Fruit fly (Drosophila melanogaster) whole organism, embryonic: Measurements from ENCODE around the gene Ogdh.

ENCODE experiments used
- CG10654 ChIP-seq: fragments of 200-800 bp; sonication (Bioruptor generic); optimal IDR thresholded peaks from 2 replicates; lab custom pipeline; 2016; ENCODE audit warnings: missing biosample characterization, missing genetic modification characterization
- CG11085 ChIP-seq: fragments of 200-800 bp; sonication (Bioruptor generic); IDR thresholded peaks from 2 replicates; pipeline ENCODE4 v1.3.6; 2022; ENCODE audit warnings: missing biosample characterization, missing genetic modification characterization
- CG11723 ChIP-seq: fragments of 200-800 bp; sonication (Bioruptor generic); optimal IDR thresholded peaks from 2 replicates; lab custom pipeline; 2017; ENCODE audit warnings: missing biosample characterization, mild to moderate bottlenecking, missing genetic modification characterization
- CG12744 ChIP-seq: fragments of 200-800 bp; sonication (Bioruptor generic); optimal IDR thresholded peaks from 2 replicates; lab custom pipeline; 2016; ENCODE audit warnings: missing biosample characterization, missing genetic modification characterization
- CG13287 ChIP-seq: fragments of 200-800 bp; sonication (Bioruptor generic); IDR thresholded peaks from 2 replicates; pipeline ENCODE4 v1.3.6; 2022; ENCODE audit warnings: missing biosample characterization, missing genetic modification characterization; ENCODE audit not compliant: partially characterized antibody
- CG13894 ChIP-seq: fragments of 200-800 bp; sonication (Bioruptor generic); optimal IDR thresholded peaks from 3 replicates; lab custom pipeline; 2018; ENCODE audit warnings: missing biosample characterization, mild to moderate bottlenecking, missing genetic modification characterization, moderate library complexity
- CG14441 ChIP-seq: fragments of 200-800 bp; sonication (Bioruptor generic); IDR thresholded peaks from 2 replicates; pipeline ENCODE4 v1.3.6; 2022; ENCODE audit warnings: missing biosample characterization, missing genetic modification characterization
- CG1602 ChIP-seq: fragments of 200-800 bp; sonication (Bioruptor generic); optimal IDR thresholded peaks from 3 replicates; lab custom pipeline; 2016; ENCODE audit warnings: missing biosample characterization, missing genetic modification characterization
- CG18619 ChIP-seq: fragments of 200-800 bp; sonication (Bioruptor generic); optimal IDR thresholded peaks from 3 replicates; lab custom pipeline; 2017; ENCODE audit warnings: missing biosample characterization, mild to moderate bottlenecking, missing genetic modification characterization
- CG2875 ChIP-seq: fragments of 200-800 bp; sonication (Bioruptor generic); optimal IDR thresholded peaks from 2 replicates; lab custom pipeline; 2017; ENCODE audit warnings: missing biosample characterization, mild to moderate bottlenecking, missing genetic modification characterization, missing genetic modification reagents
- CG30020 ChIP-seq: fragments of 200-800 bp; optimal IDR thresholded peaks from 2 replicates; lab custom pipeline; 2019; ENCODE audit warnings: missing biosample characterization, mild to moderate bottlenecking, missing genetic modification characterization, moderate library complexity
- CG34224 ChIP-seq: fragments of 200-800 bp; sonication (Bioruptor generic); IDR thresholded peaks from 3 replicates; pipeline ENCODE4 v1.3.6; 2022; ENCODE audit warnings: missing biosample characterization, missing genetic modification characterization; ENCODE audit not compliant: partially characterized antibody
- CG3838 ChIP-seq: fragments of 200-800 bp; sonication (Bioruptor generic); optimal IDR thresholded peaks from 3 replicates; lab custom pipeline; 2016; ENCODE audit warnings: missing biosample characterization, missing genetic modification characterization
- CG4617 ChIP-seq: fragments of 200-800 bp; sonication (Bioruptor generic); optimal IDR thresholded peaks from 3 replicates; lab custom pipeline; 2016; ENCODE audit warnings: missing biosample characterization, missing genetic modification characterization, borderline replicate concordance
- CG4854 ChIP-seq: fragments of 200-800 bp; sonication (Bioruptor generic); optimal IDR thresholded peaks from 2 replicates; lab custom pipeline; 2016; ENCODE audit warnings: missing biosample characterization, missing genetic modification characterization, inconsistent platforms
- CG5180 ChIP-seq: fragments of 200-800 bp; sonication (Bioruptor generic); optimal IDR thresholded peaks from 3 replicates; lab custom pipeline; 2017; ENCODE audit warnings: missing biosample characterization, missing genetic modification characterization, mild to moderate bottlenecking, moderate library complexity, missing genetic modification reagents
- CG8944 ChIP-seq: fragments of 200-800 bp; sonication (Bioruptor generic); optimal IDR thresholded peaks from 3 replicates; lab custom pipeline; 2016; ENCODE audit warnings: missing biosample characterization, missing genetic modification characterization
- CG9437 ChIP-seq: fragments of 200-800 bp; sonication (Bioruptor generic); optimal IDR thresholded peaks from 2 replicates; lab custom pipeline; 2018; ENCODE audit warnings: missing biosample characterization, mild to moderate bottlenecking, missing genetic modification characterization
- Dek ChIP-seq: fragments of 200-800 bp; sonication (Bioruptor generic); optimal IDR thresholded peaks from 3 replicates; lab custom pipeline; 2019; ENCODE audit warnings: missing biosample characterization, mild to moderate bottlenecking, missing genetic modification characterization, moderate library complexity
- Doc2 ChIP-seq: fragments of 200-800 bp; sonication (Bioruptor generic); IDR thresholded peaks from 2 replicates; pipeline ENCODE4 v1.3.6; 2022; ENCODE audit warnings: missing biosample characterization, missing genetic modification characterization
- Ets65A ChIP-seq: fragments of 200-800 bp; sonication (Bioruptor generic); peaks from one replicate; lab custom pipeline; 2016; ENCODE audit warnings: missing biosample characterization, missing genetic modification characterization
- Fer1 ChIP-seq: fragments of 200-800 bp; sonication (Bioruptor generic); optimal IDR thresholded peaks from 2 replicates; lab custom pipeline; 2017; ENCODE audit warnings: missing biosample characterization, mild to moderate bottlenecking, missing genetic modification characterization
- Mad ChIP-seq: fragments of 200-800 bp; sonication (Bioruptor generic); optimal IDR thresholded peaks from 2 replicates; lab custom pipeline; 2016; ENCODE audit warnings: missing biosample characterization, missing genetic modification characterization
- Mrtf ChIP-seq: fragments of 200-800 bp; sonication (Bioruptor generic); IDR thresholded peaks from 3 replicates; pipeline ENCODE4 v1.3.6; 2022; ENCODE audit warnings: missing biosample characterization, missing genetic modification characterization
- Ravus ChIP-seq: fragments of 200-800 bp; sonication (Bioruptor generic); IDR thresholded peaks from 2 replicates; pipeline ENCODE4 v1.3.6; 2022; ENCODE audit warnings: missing biosample characterization, missing genetic modification characterization
- Rfx ChIP-seq: fragments of 200-800 bp; sonication (Bioruptor generic); IDR thresholded peaks from 2 replicates; pipeline ENCODE4 v1.3.6; 2022; ENCODE audit warnings: missing biosample characterization, missing genetic modification characterization
- Side ChIP-seq: fragments of 200-800 bp; sonication (Bioruptor generic); optimal IDR thresholded peaks from 2 replicates; lab custom pipeline; 2016; ENCODE audit warnings: missing biosample characterization, missing genetic modification characterization
- bbx ChIP-seq: fragments of 200-800 bp; sonication (Bioruptor generic); IDR thresholded peaks from 2 replicates; pipeline ENCODE4 v1.3.6; 2022; ENCODE audit warnings: missing biosample characterization, missing genetic modification characterization; ENCODE audit not compliant: partially characterized antibody
- bcd ChIP-seq: fragments of 200-800 bp; sonication (Bioruptor generic); optimal IDR thresholded peaks from 2 replicates; lab custom pipeline; 2017; ENCODE audit warnings: missing biosample characterization, mild to moderate bottlenecking, missing genetic modification characterization
- bsh ChIP-seq, 2 experiments: fragments of 200-800 bp; sonication (Bioruptor generic); optimal IDR thresholded peaks; 2 replicates each; lab custom pipeline; 2017 to 2018; ENCODE audit warnings: mild to moderate bottlenecking in 2 of 2, missing biosample characterization in 2 of 2, missing genetic modification characterization in 2 of 2, moderate library complexity in 1 of 2
- cato ChIP-seq: fragments of 200-800 bp; sonication (Bioruptor generic); optimal IDR thresholded peaks from 2 replicates; lab custom pipeline; 2016; ENCODE audit warnings: missing biosample characterization, missing genetic modification characterization, borderline replicate concordance
- cg ChIP-seq: fragments of 200-800 bp; sonication (Bioruptor generic); optimal IDR thresholded peaks from 3 replicates; lab custom pipeline; 2019; ENCODE audit warnings: missing biosample characterization, mild to moderate bottlenecking, missing genetic modification characterization, moderate library complexity
- dm ChIP-seq: fragments of 200-800 bp; sonication (Bioruptor generic); optimal IDR thresholded peaks from 3 replicates; lab custom pipeline; 2016; ENCODE audit warnings: missing biosample characterization, missing genetic modification characterization
- dpn ChIP-seq, 2 experiments: fragments of 200-800 bp; sonication (Bioruptor generic); optimal IDR thresholded peaks; 3 replicates each; lab custom pipeline; 2016; ENCODE audit warnings: missing biosample characterization in 2 of 2, missing genetic modification characterization in 2 of 2
- gcm ChIP-seq: fragments of 200-800 bp; sonication (Bioruptor generic); optimal IDR thresholded peaks from 2 replicates; lab custom pipeline; 2019; ENCODE audit warnings: missing biosample characterization, mild to moderate bottlenecking, missing genetic modification characterization, moderate library complexity
- ham ChIP-seq: fragments of 200-800 bp; sonication (Bioruptor generic); IDR thresholded peaks from 2 replicates; pipeline ENCODE4 v1.3.6; 2022; ENCODE audit warnings: missing biosample characterization, missing genetic modification characterization
- jigr1 ChIP-seq: fragments of 200-800 bp; sonication (Bioruptor generic); IDR thresholded peaks from 3 replicates; pipeline ENCODE4 v1.3.6; 2022; ENCODE audit warnings: missing biosample characterization, missing genetic modification characterization
- kay ChIP-seq: fragments of 200-800 bp; sonication (Bioruptor generic); optimal IDR thresholded peaks from 2 replicates; lab custom pipeline; 2016; ENCODE audit warnings: missing biosample characterization, missing genetic modification characterization
- lola ChIP-seq, 3 experiments: fragments of >200 bp in 2 of 3; fragments of 200-800 bp in 1 of 3; sonication (Bioruptor generic) in 1 of 3; optimal IDR thresholded peaks; 2 replicates each; lab custom pipeline; 2017 to 2019; ENCODE audit warnings: missing biosample characterization in 3 of 3, missing genetic modification characterization in 3 of 3, mild to moderate bottlenecking in 1 of 3, moderate library complexity in 1 of 3
- maf-S ChIP-seq: fragments of 200-800 bp; sonication (Bioruptor generic); optimal IDR thresholded peaks from 2 replicates; lab custom pipeline; 2016; ENCODE audit warnings: missing biosample characterization, missing genetic modification characterization
- org-1 ChIP-seq: fragments of 200-800 bp; sonication (Bioruptor generic); optimal IDR thresholded peaks from 2 replicates; lab custom pipeline; 2017; ENCODE audit warnings: missing biosample characterization, missing genetic modification characterization
- p53 ChIP-seq: fragments of 200-800 bp; sonication (Bioruptor generic); optimal IDR thresholded peaks from 2 replicates; lab custom pipeline; 2016; ENCODE audit warnings: missing biosample characterization, missing genetic modification characterization
- pfk ChIP-seq: fragments of 200-800 bp; sonication (Bioruptor generic); optimal IDR thresholded peaks from 2 replicates; lab custom pipeline; 2018; ENCODE audit warnings: missing biosample characterization, mild to moderate bottlenecking, missing genetic modification characterization, moderate library complexity
- pita ChIP-seq: fragments of 200-800 bp; sonication (Bioruptor generic); optimal IDR thresholded peaks from 2 replicates; lab custom pipeline; 2017; ENCODE audit warnings: missing biosample characterization, mild to moderate bottlenecking, missing genetic modification characterization
- pum ChIP-seq: fragments of 200-800 bp; sonication (Bioruptor generic); optimal IDR thresholded peaks from 2 replicates; lab custom pipeline; 2016; ENCODE audit warnings: missing biosample characterization, missing genetic modification characterization
- ssp ChIP-seq: fragments of 200-800 bp; sonication (Bioruptor generic); IDR thresholded peaks from 2 replicates; pipeline ENCODE4 v1.3.6; 2022; ENCODE audit warnings: missing biosample characterization, missing genetic modification characterization
- twi ChIP-seq: fragments of 200-800 bp; optimal IDR thresholded peaks from 2 replicates; lab custom pipeline; 2019; ENCODE audit warnings: missing biosample characterization, mild to moderate bottlenecking, missing genetic modification characterization, moderate library complexity
- vfl ChIP-seq: fragments of 200-800 bp; sonication (Bioruptor generic); optimal IDR thresholded peaks from 2 replicates; lab custom pipeline; 2016; ENCODE audit warnings: missing biosample characterization, missing genetic modification characterization
- wek ChIP-seq: fragments of 200-800 bp; sonication (Bioruptor generic); optimal IDR thresholded peaks from 3 replicates; lab custom pipeline; 2018; ENCODE audit warnings: missing biosample characterization, mild to moderate bottlenecking, missing genetic modification characterization, moderate library complexity

Ogdh gene

DNA sequence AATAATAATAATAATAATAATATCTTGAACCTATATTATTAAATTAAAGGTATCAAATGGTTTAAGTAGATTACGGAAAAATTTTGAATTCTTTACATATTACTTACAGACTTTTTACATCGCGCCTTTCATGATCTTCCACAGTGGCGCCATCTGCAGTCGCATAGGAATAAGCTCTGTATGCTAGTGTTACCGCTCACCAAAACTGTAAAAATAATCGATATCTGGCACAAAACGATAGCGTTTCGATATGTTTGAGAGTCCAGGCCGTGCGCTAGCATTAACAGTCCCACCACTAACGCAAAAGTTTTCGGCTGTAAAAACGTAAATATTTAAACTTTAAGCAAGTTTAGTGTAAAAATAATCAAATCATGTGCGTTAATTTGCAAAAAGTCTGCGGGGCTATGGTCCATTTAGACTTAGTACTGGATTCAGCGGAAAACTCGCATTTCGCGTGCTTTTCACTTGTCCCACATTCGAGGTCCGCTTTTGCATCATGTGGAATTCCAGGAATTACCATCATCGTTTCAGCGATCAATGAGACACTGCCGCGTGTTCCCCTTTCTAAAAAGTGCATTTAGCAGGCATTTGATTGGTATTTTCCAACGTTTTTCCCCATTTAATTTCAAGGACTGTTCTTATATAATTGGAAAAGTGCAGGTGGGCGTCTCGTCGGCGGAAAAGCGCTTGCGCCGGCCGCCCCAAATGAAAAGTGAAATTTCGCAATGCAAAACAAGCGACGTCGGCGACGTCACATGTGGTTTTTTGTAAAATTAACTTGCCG lies 789 bp downstream of the Ogdh start (continued):
- no peak for TF ChIP-seq CG5180 (GFP tag; lab: Kevin White, UChicago)
- TF ChIP-seq pfk (GFP tag; lab: Kevin White, UChicago): no peak
- TF ChIP-seq CG1602 (GFP tag; lab: Kevin White, UChicago): no peak
- TF ChIP-seq CG3838 (GFP tag; lab: Kevin White, UChicago): no peak
- no peak for TF ChIP-seq jigr1
- TF ChIP-seq CG18619 (GFP tag; lab: Kevin White, UChicago): no peak
- TF ChIP-seq p53 (GFP tag; lab: Kevin White, UChicago): no peak
- TF ChIP-seq CG4854: no peak
- peak; percentile 25 for TF ChIP-seq Fer1 (GFP tag; lab: Kevin White, UChicago)
- TF ChIP-seq twi (tag; lab: Kevin White, UChicago): no peak
- TF ChIP-seq vfl (GFP tag; lab: Kevin White, UChicago): no peak
- TF ChIP-seq pita: no peak
- TF ChIP-seq CG13894: peak; percentile 47
- no peak for TF ChIP-seq cato (GFP tag; lab: Kevin White, UChicago)
- TF ChIP-seq CG30020 (tag; lab: Kevin White, UChicago): peak; percentile 0
- peak; percentile 92 for TF ChIP-seq Ets65A (GFP tag; lab: Kevin White, UChicago)
- no peak for TF ChIP-seq CG8944 (GFP tag; lab: Kevin White, UChicago)
- no peak for TF ChIP-seq pum (GFP tag; lab: Kevin White, UChicago)
- TF ChIP-seq CG4617: peak; percentile 9
- no peak for TF ChIP-seq Mrtf (GFP tag; lab: Robert Waterston, UW)
- TF ChIP-seq ssp (GFP tag; lab: Robert Waterston, UW): no peak
- TF ChIP-seq CG9437: no peak
- no peak for TF ChIP-seq Ravus (GFP tag; lab: Robert Waterston, UW)
- TF ChIP-seq dpn (GFP tag; optimal IDR thresholded peaks at IDR 0.05; lab: Kevin White, UChicago): peak; percentile 34 to 56
- no peak for TF ChIP-seq Doc2
- no peak for TF ChIP-seq CG11723
- TF ChIP-seq CG11085 (GFP tag; lab: Robert Waterston, UW): no peak
- peak; percentile 91 for TF ChIP-seq CG34224 (GFP tag; lab: Robert Waterston, UW)
- no peak for TF ChIP-seq gcm (GFP tag; lab: Kevin White, UChicago)
- no peak for TF ChIP-seq CG2875 (GFP tag; lab: Kevin White, UChicago)
- TF ChIP-seq dm: peak; percentile 26
- peak; percentile 20 for TF ChIP-seq bcd
- TF ChIP-seq Rfx (GFP tag; lab: Robert Waterston, UW): peak; percentile 46; the same call in 1 of the 2 replicates
- no peak for TF ChIP-seq wek (GFP tag; lab: Kevin White, UChicago)
- no peak for TF ChIP-seq CG14441 (GFP tag; lab: Robert Waterston, UW)
- no peak for TF ChIP-seq CG10654 (GFP tag; lab: Kevin White, UChicago)
- TF ChIP-seq cg (GFP tag; lab: Kevin White, UChicago): no peak
- TF ChIP-seq bsh (GFP tag; optimal IDR thresholded peaks at IDR 0.05; lab: Kevin White, UChicago): peak in 1 of 2 experiments; percentile 6
- no peak for TF ChIP-seq kay (GFP tag; lab: Kevin White, UChicago)
- TF ChIP-seq ham (GFP tag; lab: Robert Waterston, UW): no peak
- no peak for TF ChIP-seq maf-S
- TF ChIP-seq Side (GFP tag; lab: Kevin White, UChicago): no peak
- TF ChIP-seq lola (GFP tag; optimal IDR thresholded peaks at IDR 0.05; lab: Kevin White, UChicago): no peak
- TF ChIP-seq Mad (GFP tag; lab: Kevin White, UChicago): peak; percentile 35
- peak; percentile 40 for TF ChIP-seq Dek (tag; lab: Kevin White, UChicago)
- no peak for TF ChIP-seq CG12744 (GFP tag; lab: Kevin White, UChicago)
- TF ChIP-seq bbx: peak; percentile 90
- TF ChIP-seq org-1 (GFP tag; lab: Kevin White, UChicago): no peak
- peak; percentile 96 for TF ChIP-seq CG13287 (GFP tag; lab: Robert Waterston, UW)
